Worm (Caenorhabditis elegans) whole organism, L2 larva: ENCODE measurements around the gene W02D7.8.

ENCODE experiments used
- C34F6.9 ChIP-seq: fragments of 150-350 bp; optimal IDR thresholded peaks from 2 replicates; lab custom pipeline; 2014; ENCODE audit warnings: missing biosample characterization, missing genetic modification characterization
- F13H6.1 ChIP-seq: sonication (generic microtip); optimal IDR thresholded peaks from 2 replicates; lab custom pipeline; 2016; ENCODE audit warnings: missing genetic modification characterization, missing compliant biosample characterization
- R02D3.7 ChIP-seq: fragments of 150-350 bp; optimal IDR thresholded peaks from 2 replicates; lab custom pipeline; 2014; ENCODE audit warnings: missing biosample characterization, missing genetic modification characterization
- ZK546.5 ChIP-seq: sonication (generic microtip); optimal IDR thresholded peaks from 2 replicates; lab custom pipeline; 2017; ENCODE audit warnings: missing biosample characterization, missing genetic modification characterization
- alr-1 ChIP-seq: fragments of 150-350 bp; optimal IDR thresholded peaks from 2 replicates; lab custom pipeline; 2014; ENCODE audit warnings: missing biosample characterization, missing genetic modification characterization
- aly-2 ChIP-seq: fragments of 150-350 bp; optimal IDR thresholded peaks from 2 replicates; lab custom pipeline; 2014; ENCODE audit warnings: missing biosample characterization, missing genetic modification characterization
- ama-1 ChIP-seq: fragments of 150-350 bp; optimal IDR thresholded peaks from 2 replicates; lab custom pipeline; 2018; ENCODE audit warnings: inconsistent platforms
- blmp-1 ChIP-seq: sonication (generic microtip); optimal IDR thresholded peaks from 2 replicates; lab custom pipeline; 2017; ENCODE audit warnings: missing genetic modification characterization, mild to moderate bottlenecking, missing compliant biosample characterization, antibody characterized with exemption, moderate library complexity; ENCODE audit not compliant: insufficient read depth
- ceh-82 ChIP-seq: fragments of 150-350 bp; optimal IDR thresholded peaks from 2 replicates; lab custom pipeline; 2014; ENCODE audit warnings: missing biosample characterization, missing genetic modification characterization
- crh-2 ChIP-seq: sonication (generic microtip); optimal IDR thresholded peaks from 2 replicates; lab custom pipeline; 2017; ENCODE audit warnings: missing biosample characterization, missing genetic modification characterization
- dmd-4 ChIP-seq: sonication (generic microtip); optimal IDR thresholded peaks from 2 replicates; lab custom pipeline; 2017; ENCODE audit warnings: missing biosample characterization, missing genetic modification characterization
- egl-27 ChIP-seq: sonication (generic microtip); optimal IDR thresholded peaks from 3 replicates; lab custom pipeline; 2017; ENCODE audit warnings: missing biosample characterization, missing genetic modification reagents, missing genetic modification characterization
- elt-1 ChIP-seq: fragments of 150-350 bp; optimal IDR thresholded peaks from 2 replicates; lab custom pipeline; 2014; ENCODE audit warnings: missing biosample characterization, missing genetic modification characterization
- elt-3 ChIP-seq: sonication (generic microtip); optimal IDR thresholded peaks from 2 replicates; lab custom pipeline; 2017; ENCODE audit warnings: missing biosample characterization, missing genetic modification characterization
- gmeb-1 ChIP-seq: fragments of 150-350 bp; optimal IDR thresholded peaks from 2 replicates; lab custom pipeline; 2014; ENCODE audit warnings: missing biosample characterization, missing genetic modification characterization
- lin-13 ChIP-seq: fragments of 150-350 bp; optimal IDR thresholded peaks from 2 replicates; lab custom pipeline; 2014; ENCODE audit warnings: missing biosample characterization, missing genetic modification reagents, missing genetic modification characterization
- lin-39 ChIP-seq: fragments of 150-350 bp; optimal IDR thresholded peaks from 2 replicates; lab custom pipeline; 2014; ENCODE audit warnings: missing biosample characterization, missing genetic modification reagents, missing genetic modification characterization
- lsy-2 ChIP-seq, 2 experiments: fragments of 150-350 bp in 1 of 2; sonication (generic microtip) in 1 of 2; optimal IDR thresholded peaks; 2 replicates each; lab custom pipeline; 2014 to 2017; ENCODE audit warnings: missing biosample characterization in 2 of 2, missing genetic modification characterization in 2 of 2
- mab-5 ChIP-seq: fragments of 150-350 bp; optimal IDR thresholded peaks from 2 replicates; lab custom pipeline; 2014; ENCODE audit warnings: missing biosample characterization, missing genetic modification characterization
- nhr-10 ChIP-seq: sonication (generic microtip); optimal IDR thresholded peaks from 2 replicates; lab custom pipeline; 2017; ENCODE audit warnings: missing biosample characterization, missing genetic modification characterization
- nhr-11 ChIP-seq: fragments of 150-350 bp; optimal IDR thresholded peaks from 2 replicates; lab custom pipeline; 2014; ENCODE audit warnings: missing biosample characterization, missing genetic modification characterization
- nhr-12 ChIP-seq: fragments of 150-350 bp; optimal IDR thresholded peaks from 2 replicates; lab custom pipeline; 2014; ENCODE audit warnings: missing biosample characterization, missing genetic modification characterization
- nhr-129 ChIP-seq: fragments of 150-350 bp; optimal IDR thresholded peaks from 2 replicates; lab custom pipeline; 2014; ENCODE audit warnings: missing biosample characterization, missing genetic modification characterization
- nhr-21 ChIP-seq: fragments of 150-350 bp; optimal IDR thresholded peaks from 2 replicates; lab custom pipeline; 2014; ENCODE audit warnings: missing biosample characterization, missing genetic modification characterization
- nhr-23 ChIP-seq: fragments of 150-350 bp; optimal IDR thresholded peaks from 2 replicates; lab custom pipeline; 2014; ENCODE audit warnings: missing biosample characterization, missing genetic modification reagents, missing genetic modification characterization
- nhr-237 ChIP-seq: fragments of 150-350 bp; optimal IDR thresholded peaks from 2 replicates; lab custom pipeline; 2014; ENCODE audit warnings: missing biosample characterization, missing genetic modification characterization
- nhr-25 ChIP-seq: fragments of 150-350 bp; sonication (generic microtip); optimal IDR thresholded peaks from 3 replicates; lab custom pipeline; 2014; ENCODE audit warnings: missing biosample characterization, missing genetic modification characterization
- nhr-6 ChIP-seq: fragments of 150-350 bp; optimal IDR thresholded peaks from 2 replicates; lab custom pipeline; 2014; ENCODE audit warnings: missing biosample characterization, missing genetic modification characterization
- nhr-77 ChIP-seq: fragments of 150-350 bp; optimal IDR thresholded peaks from 2 replicates; lab custom pipeline; 2014; ENCODE audit warnings: missing biosample characterization, missing genetic modification characterization
- peb-1 ChIP-seq: fragments of 150-350 bp; optimal IDR thresholded peaks from 2 replicates; lab custom pipeline; 2014; ENCODE audit warnings: missing biosample characterization, missing genetic modification characterization
- sem-4 ChIP-seq: fragments of 150-350 bp; optimal IDR thresholded peaks from 2 replicates; lab custom pipeline; 2014; ENCODE audit warnings: missing biosample characterization, missing genetic modification reagents, missing genetic modification characterization
- skn-1 ChIP-seq: sonication (generic microtip); optimal IDR thresholded peaks from 2 replicates; lab custom pipeline; 2017; ENCODE audit warnings: missing biosample characterization, missing genetic modification characterization
- sma-3 ChIP-seq: sonication (generic microtip); optimal IDR thresholded peaks from 2 replicates; lab custom pipeline; 2016; ENCODE audit warnings: missing genetic modification reagents, missing genetic modification characterization, missing compliant biosample characterization
- sma-9 ChIP-seq, 2 experiments: fragments of 150-350 bp in 1 of 2; sonication (generic microtip) in 1 of 2; optimal IDR thresholded peaks; 2 replicates each; lab custom pipeline; 2014 to 2016; ENCODE audit warnings: missing genetic modification characterization in 2 of 2, mild to moderate bottlenecking in 1 of 2, missing biosample characterization in 1 of 2, missing compliant biosample characterization in 1 of 2, missing genetic modification reagents in 1 of 2, moderate library complexity in 1 of 2
- unc-39 ChIP-seq: fragments of 150-350 bp; optimal IDR thresholded peaks from 2 replicates; lab custom pipeline; 2014; ENCODE audit warnings: missing biosample characterization, missing genetic modification characterization
- unc-55 ChIP-seq: fragments of 150-350 bp; sonication (generic microtip); optimal IDR thresholded peaks from 3 replicates; lab custom pipeline; 2014; ENCODE audit warnings: missing biosample characterization, missing genetic modification reagents, missing genetic modification characterization
- unc-62 ChIP-seq: fragments of 150-350 bp; optimal IDR thresholded peaks from 2 replicates; lab custom pipeline; 2014; ENCODE audit warnings: missing biosample characterization, missing genetic modification reagents, missing genetic modification characterization
- zag-1 ChIP-seq: fragments of 150-350 bp; optimal IDR thresholded peaks from 2 replicates; lab custom pipeline; 2014; ENCODE audit warnings: missing biosample characterization, missing genetic modification characterization
- ztf-1 ChIP-seq: fragments of 200-800 bp; sonication (Bioruptor generic); conservative IDR thresholded peaks from 2 replicates; pipeline ENCODE4 v1.3.6; 2022; ENCODE audit warnings: missing genetic modification characterization, missing compliant biosample characterization
- ztf-11 ChIP-seq: sonication (generic microtip); optimal IDR thresholded peaks from 2 replicates; lab custom pipeline; 2017; ENCODE audit warnings: missing biosample characterization, missing genetic modification characterization
- ztf-4 ChIP-seq: fragments of 150-350 bp; optimal IDR thresholded peaks from 2 replicates; lab custom pipeline; 2014; ENCODE audit warnings: missing biosample characterization, missing genetic modification characterization

The W02D7.8 gene

DNA sequence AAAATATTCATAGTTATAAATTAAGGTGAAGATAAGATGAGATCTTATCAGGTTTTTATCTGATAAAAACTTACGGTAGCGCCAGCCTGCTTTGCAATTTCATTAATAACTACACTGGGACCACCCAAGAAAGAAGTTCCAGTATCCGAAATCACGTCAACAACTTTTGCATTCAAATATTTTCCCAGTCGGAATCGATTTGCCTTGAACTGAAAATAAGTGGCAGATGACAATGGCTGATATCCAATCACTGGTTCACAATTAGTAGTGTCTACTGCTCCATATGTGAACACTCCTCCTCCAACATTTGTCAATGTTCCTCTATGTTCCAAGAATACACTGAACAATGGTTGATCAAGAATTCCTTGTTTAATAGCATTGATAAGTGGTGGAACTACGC is 40.0 kb downstream of the W02D7.8 start, which contains the start of gene F21F8.5:
F21F8.5 (minus strand) TSS at position 101 of the 400 bp plus-strand sequence.
- TF ChIP-seq alr-1 (tag; lab: Kevin White, UChicago) = no peak
- TF ChIP-seq nhr-237 = no peak
- TF ChIP-seq nhr-25 (tag; lab: Kevin White, UChicago) = no peak
- no peak for TF ChIP-seq mab-5 (tag; lab: Kevin White, UChicago)
- TF ChIP-seq lin-13 (GFP tag; lab: Kevin White, UChicago) = no peak
- TF ChIP-seq aly-2 (tag; lab: Kevin White, UChicago) = no peak
- no peak for TF ChIP-seq sma-9 (GFP tag; optimal IDR thresholded peaks at IDR 0.05; lab: Kevin White, UChicago)
- no peak for TF ChIP-seq sma-9 (tag; optimal IDR thresholded peaks at IDR 0.05; lab: Kevin White, UChicago)
- TF ChIP-seq unc-62 = no peak
- TF ChIP-seq nhr-12 (tag; lab: Kevin White, UChicago) = no peak
- TF ChIP-seq ceh-82 (tag; lab: Kevin White, UChicago) = no peak

DNA sequence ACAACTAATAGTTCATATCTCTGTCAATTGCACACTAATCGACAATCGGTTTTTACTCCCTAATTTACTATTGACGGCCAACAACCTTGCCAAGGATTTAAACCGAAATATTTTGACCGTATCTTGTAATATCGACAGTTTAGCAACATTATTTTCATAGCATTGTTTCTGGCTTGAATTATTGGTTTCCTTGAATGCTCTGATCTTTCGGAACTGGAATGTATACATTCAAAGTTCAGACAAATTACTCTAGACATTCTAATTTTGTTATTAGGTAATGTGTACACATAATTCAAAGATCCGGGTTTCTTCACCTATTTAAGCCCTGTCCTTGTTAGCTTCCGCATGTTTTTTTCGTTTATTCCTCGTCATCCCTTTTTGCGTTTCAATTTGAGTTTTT is 42.3 kb downstream of the W02D7.8 start, which contains the start of gene C16D9.9:
C16D9.9 (plus strand) TSS at position 301 of the 400 bp plus-strand sequence.
- TF ChIP-seq lin-13 (GFP tag; lab: Kevin White, UChicago) = no peak
- TF ChIP-seq unc-55 = no peak
- no peak for TF ChIP-seq nhr-237
- no peak for TF ChIP-seq unc-39
- TF ChIP-seq sma-3 (GFP tag; lab: Kevin White, UChicago) = no peak
- no peak for TF ChIP-seq lsy-2 (tag; optimal IDR thresholded peaks at IDR 0.05; lab: Kevin White, UChicago)
- no peak for TF ChIP-seq gmeb-1 (tag; lab: Kevin White, UChicago)
- no peak for TF ChIP-seq ztf-11
- no peak for TF ChIP-seq nhr-23 (tag; lab: Kevin White, UChicago)
- no peak for TF ChIP-seq dmd-4
- TF ChIP-seq elt-1 (tag; lab: Kevin White, UChicago) = no peak
- TF ChIP-seq sem-4 = no peak
- TF ChIP-seq ama-1 (lab: Kevin White, UChicago) = no peak
- TF ChIP-seq nhr-129 (tag; lab: Kevin White, UChicago) = no peak
- no peak for TF ChIP-seq nhr-6
- no peak for TF ChIP-seq lin-39
- no peak for TF ChIP-seq skn-1

DNA sequence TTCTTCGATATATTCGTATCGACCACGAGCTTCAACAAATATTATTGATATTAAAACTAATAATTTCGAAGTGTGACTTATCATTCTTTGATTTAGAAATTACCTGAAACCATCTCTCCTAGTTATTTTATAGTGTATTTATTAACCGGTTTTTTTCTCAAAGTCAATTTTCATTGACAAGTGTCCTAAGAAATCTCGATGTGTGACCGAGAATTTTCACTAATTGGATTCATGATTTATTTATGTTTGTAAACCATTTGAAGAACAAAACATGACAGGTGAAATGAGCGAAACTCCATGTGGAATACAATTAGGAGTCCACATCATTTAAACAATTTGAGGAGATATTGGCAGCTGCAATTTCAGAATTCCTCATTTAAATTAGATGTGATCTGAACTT is 42.8 kb downstream of the W02D7.8 start, which contains the start of gene C16D9.8:
C16D9.8 (minus strand) TSS at position 101 of the 400 bp plus-strand sequence.
- no peak for TF ChIP-seq nhr-6
- no peak for TF ChIP-seq nhr-237
- TF ChIP-seq ZK546.5 (tag; lab: Kevin White, UChicago) = no peak
- no peak for TF ChIP-seq lsy-2 (tag; optimal IDR thresholded peaks at IDR 0.05; lab: Kevin White, UChicago)
- TF ChIP-seq C34F6.9 (tag; lab: Kevin White, UChicago) = no peak
- no peak for TF ChIP-seq elt-3 (tag; lab: Kevin White, UChicago)
- no peak for TF ChIP-seq peb-1 (tag; lab: Kevin White, UChicago)
- TF ChIP-seq nhr-21 = no peak
- TF ChIP-seq sem-4 = no peak
- TF ChIP-seq ztf-1 (GFP tag; lab: Robert Waterston, UW) = no peak
- TF ChIP-seq ama-1 (lab: Kevin White, UChicago) = no peak
- no peak for TF ChIP-seq unc-62
- no peak for TF ChIP-seq nhr-129 (tag; lab: Kevin White, UChicago)
- no peak for TF ChIP-seq zag-1 (tag; lab: Kevin White, UChicago)
- no peak for TF ChIP-seq nhr-77 (tag; lab: Kevin White, UChicago)
- no peak for TF ChIP-seq sma-3 (GFP tag; lab: Kevin White, UChicago)
- TF ChIP-seq ztf-4 (tag; lab: Kevin White, UChicago) = no peak
- no peak for TF ChIP-seq gmeb-1 (tag; lab: Kevin White, UChicago)
- TF ChIP-seq, all 48 proteins: peak for 0

DNA sequence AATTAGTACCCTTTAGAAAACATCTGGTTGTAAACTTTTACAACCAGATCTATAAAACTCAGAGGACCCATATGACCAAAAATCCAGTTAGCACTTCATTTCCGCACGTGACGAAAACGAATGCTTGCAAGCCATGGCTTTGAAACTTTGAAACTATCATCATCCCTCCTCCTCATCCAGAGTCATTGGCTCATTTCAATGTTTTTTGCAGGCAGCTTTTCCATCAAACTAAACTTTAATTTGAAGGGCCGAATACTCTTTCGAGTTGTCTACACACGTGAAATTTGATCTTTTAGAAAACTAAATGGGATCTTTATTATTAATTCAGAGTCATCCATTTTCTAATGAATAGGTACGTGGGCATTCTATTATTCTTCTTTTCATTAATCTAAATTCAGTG is 44.1 kb downstream of the W02D7.8 start:
- no peak for TF ChIP-seq unc-62
- TF ChIP-seq aly-2 (tag; lab: Kevin White, UChicago) = no peak
- TF ChIP-seq nhr-11 (tag; lab: Kevin White, UChicago) = no peak

DNA sequence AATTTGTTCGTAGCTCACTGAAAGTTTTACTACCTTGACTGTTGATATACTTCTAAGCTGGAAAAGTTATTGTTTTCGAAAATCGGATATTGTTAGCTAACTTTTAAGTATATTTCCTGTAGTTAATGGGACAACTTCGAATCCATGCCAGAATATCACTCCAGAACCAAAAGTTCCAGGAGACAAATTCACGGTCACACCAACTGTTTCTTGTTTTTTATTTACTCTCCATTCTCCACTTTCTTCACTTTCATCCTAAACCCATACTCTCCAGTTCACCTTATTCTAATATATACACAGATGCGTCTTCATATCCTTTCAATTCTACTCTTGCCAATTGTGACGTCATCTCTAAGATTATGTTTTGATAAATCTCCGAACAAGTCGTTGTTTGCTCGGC is 47.2 kb downstream of the W02D7.8 start, which contains the start of gene C16D9.1:
C16D9.1 (plus strand) TSS at position 301 of the 400 bp plus-strand sequence.
- no peak for TF ChIP-seq ZK546.5 (tag; lab: Kevin White, UChicago)
- TF ChIP-seq dmd-4 = no peak
- TF ChIP-seq F13H6.1 = no peak
- TF ChIP-seq ztf-11 = no peak
- no peak for TF ChIP-seq skn-1
- TF ChIP-seq unc-39 = no peak
- TF ChIP-seq lin-39 = no peak
- TF ChIP-seq nhr-23 (tag; lab: Kevin White, UChicago) = no peak
- TF ChIP-seq aly-2 (tag; lab: Kevin White, UChicago) = no peak
- TF ChIP-seq unc-62 = no peak
- TF ChIP-seq blmp-1 = no peak
- no peak for TF ChIP-seq R02D3.7
- TF ChIP-seq egl-27 (tag; lab: Kevin White, UChicago) = no peak
- no peak for TF ChIP-seq mab-5 (tag; lab: Kevin White, UChicago)
- TF ChIP-seq sma-9 (GFP tag; optimal IDR thresholded peaks at IDR 0.05; lab: Kevin White, UChicago) = no peak
- TF ChIP-seq sma-9 (tag; optimal IDR thresholded peaks at IDR 0.05; lab: Kevin White, UChicago) = no peak
- no peak for TF ChIP-seq nhr-10 (tag; lab: Kevin White, UChicago)
- TF ChIP-seq crh-2 (tag; lab: Kevin White, UChicago) = no peak
- no peak for TF ChIP-seq alr-1 (tag; lab: Kevin White, UChicago)
- TF ChIP-seq nhr-12 (tag; lab: Kevin White, UChicago) = no peak
- TF ChIP-seq, all 48 proteins: peak for 0
